Worm (Caenorhabditis elegans) whole organism, L1 larva: ENCODE results near the gene sup-18.

Source experiments
- C04F5.9 ChIP-seq: sonication (generic microtip); optimal IDR thresholded peaks from 2 replicates; lab custom pipeline; 2016; ENCODE audit warnings: missing genetic modification characterization, missing compliant biosample characterization
- aha-1 ChIP-seq: fragments of 150-350 bp; optimal IDR thresholded peaks from 2 replicates; lab custom pipeline; 2014; ENCODE audit warnings: missing biosample characterization, missing genetic modification characterization
- alr-1 ChIP-seq: fragments of 200-800 bp; sonication (Bioruptor generic); optimal IDR thresholded peaks from 2 replicates; lab custom pipeline; 2018; ENCODE audit warnings: borderline replicate concordance, mild to moderate bottlenecking, missing genetic modification characterization, missing compliant biosample characterization
- aly-2 ChIP-seq: fragments of 150-350 bp; optimal IDR thresholded peaks from 2 replicates; lab custom pipeline; 2014; ENCODE audit warnings: missing biosample characterization, missing genetic modification characterization
- blmp-1 ChIP-seq: fragments of 150-350 bp; optimal IDR thresholded peaks from 2 replicates; lab custom pipeline; 2014; ENCODE audit warnings: missing biosample characterization, missing genetic modification characterization
- ces-1 ChIP-seq: fragments of 150-350 bp; optimal IDR thresholded peaks from 2 replicates; lab custom pipeline; 2014; ENCODE audit warnings: missing biosample characterization, missing genetic modification reagents, missing genetic modification characterization
- efl-1 ChIP-seq, 4 experiments: fragments of 150-350 bp; optimal IDR thresholded peaks in 3 of 4; peaks in 1 of 4; 1 replicate in 1 of 4; 2 replicates in 3 of 4; lab custom pipeline; 2014; ENCODE audit warnings: missing biosample characterization in 2 of 4, missing genetic modification characterization in 2 of 4, missing genetic modification reagents in 2 of 4
- efl-3 ChIP-seq: fragments of 200-800 bp; sonication (Bioruptor generic); optimal IDR thresholded peaks from 2 replicates; lab custom pipeline; 2018; ENCODE audit warnings: mild to moderate bottlenecking, missing genetic modification characterization, missing compliant biosample characterization
- egl-13 ChIP-seq: sonication (generic microtip); optimal IDR thresholded peaks from 2 replicates; lab custom pipeline; 2016; ENCODE audit warnings: missing genotype, missing genetic modification reagents, missing genetic modification characterization, missing compliant biosample characterization
- ets-5 ChIP-seq: fragments of 200-800 bp; sonication (Bioruptor generic); IDR thresholded peaks from 2 replicates; pipeline ENCODE4 v1.3.6; 2022; ENCODE audit warnings: missing genetic modification characterization, missing compliant biosample characterization
- hlh-17 ChIP-seq: fragments of 200-800 bp; sonication (Bioruptor generic); optimal IDR thresholded peaks from 2 replicates; lab custom pipeline; 2018; ENCODE audit warnings: missing genetic modification characterization, mild to moderate bottlenecking, missing compliant biosample characterization, moderate library complexity, borderline replicate concordance
- hlh-4 ChIP-seq: sonication (generic microtip); optimal IDR thresholded peaks from 2 replicates; lab custom pipeline; 2016; ENCODE audit warnings: mild to moderate bottlenecking, missing genetic modification characterization, missing compliant biosample characterization
- hpl-2 ChIP-seq: fragments of 150-350 bp; optimal IDR thresholded peaks from 2 replicates; lab custom pipeline; 2014; ENCODE audit warnings: missing biosample characterization, missing genetic modification reagents, missing genetic modification characterization
- lin-13 ChIP-seq: fragments of 150-350 bp; optimal IDR thresholded peaks from 2 replicates; lab custom pipeline; 2014; ENCODE audit warnings: missing biosample characterization, missing genetic modification reagents, missing genetic modification characterization
- lin-14 ChIP-seq: fragments of 200-800 bp; sonication (Bioruptor generic); optimal IDR thresholded peaks from 2 replicates; lab custom pipeline; 2018; ENCODE audit warnings: mild to moderate bottlenecking, missing genetic modification characterization, moderate library complexity, missing compliant biosample characterization
- lin-39 ChIP-seq: fragments of 150-350 bp; optimal IDR thresholded peaks from 2 replicates; lab custom pipeline; 2014; ENCODE audit warnings: missing biosample characterization, missing genetic modification reagents, missing genetic modification characterization
- lir-3 ChIP-seq: sonication (generic microtip); optimal IDR thresholded peaks from 2 replicates; lab custom pipeline; 2016; ENCODE audit warnings: mild to moderate bottlenecking, missing genetic modification characterization, moderate library complexity, missing compliant biosample characterization; ENCODE audit not compliant: poor library complexity
- lsy-2 ChIP-seq, 2 experiments: fragments of 150-350 bp; optimal IDR thresholded peaks; 2 replicates each; lab custom pipeline; 2014; ENCODE audit warnings: missing biosample characterization in 2 of 2, missing genetic modification characterization in 2 of 2
- mdl-1 ChIP-seq, 2 experiments: fragments of 150-350 bp; optimal IDR thresholded peaks; 2 replicates each; lab custom pipeline; 2014 to 2017; ENCODE audit warnings: missing biosample characterization in 2 of 2, missing genetic modification characterization in 2 of 2, inconsistent platforms in 1 of 2
- mef-2 ChIP-seq: fragments of 150-350 bp; optimal IDR thresholded peaks from 2 replicates; lab custom pipeline; 2014; ENCODE audit warnings: missing biosample characterization, missing genetic modification characterization
- nhr-11 ChIP-seq: fragments of 150-350 bp; optimal IDR thresholded peaks from 2 replicates; lab custom pipeline; 2014; ENCODE audit warnings: missing biosample characterization, missing genetic modification characterization
- nhr-12 ChIP-seq: sonication (generic microtip); optimal IDR thresholded peaks from 2 replicates; lab custom pipeline; 2017; ENCODE audit warnings: missing biosample characterization, missing genetic modification characterization
- nhr-19 ChIP-seq: fragments of 200-800 bp; sonication (Bioruptor generic); conservative IDR thresholded peaks from 2 replicates; pipeline ENCODE4 v1.3.6; 2022; ENCODE audit warnings: missing genetic modification characterization, missing compliant biosample characterization
- nhr-20 ChIP-seq: sonication (generic microtip); optimal IDR thresholded peaks from 2 replicates; lab custom pipeline; 2016; ENCODE audit warnings: mild to moderate bottlenecking, missing genetic modification characterization, missing compliant biosample characterization
- nhr-28 ChIP-seq: fragments of 150-350 bp; optimal IDR thresholded peaks from 2 replicates; lab custom pipeline; 2014; ENCODE audit warnings: missing biosample characterization, missing genetic modification characterization
- nhr-47 ChIP-seq: sonication (generic microtip); optimal IDR thresholded peaks from 2 replicates; lab custom pipeline; 2016; ENCODE audit warnings: mild to moderate bottlenecking, missing genetic modification characterization, moderate library complexity, missing compliant biosample characterization
- nhr-71 ChIP-seq: sonication (generic microtip); optimal IDR thresholded peaks from 2 replicates; lab custom pipeline; 2016; ENCODE audit warnings: mild to moderate bottlenecking, missing genetic modification characterization, moderate library complexity, missing compliant biosample characterization
- nhr-76 ChIP-seq: sonication (generic microtip); optimal IDR thresholded peaks from 2 replicates; lab custom pipeline; 2017; ENCODE audit warnings: missing biosample characterization, missing genetic modification characterization
- nhr-77 ChIP-seq: fragments of 150-350 bp; optimal IDR thresholded peaks from 2 replicates; lab custom pipeline; 2014; ENCODE audit warnings: missing biosample characterization, missing genetic modification characterization
- nhr-84 ChIP-seq: sonication (generic microtip); optimal IDR thresholded peaks from 2 replicates; lab custom pipeline; 2017; ENCODE audit warnings: missing biosample characterization, missing genetic modification characterization
- nhr-90 ChIP-seq: sonication (generic microtip); optimal IDR thresholded peaks from 2 replicates; lab custom pipeline; 2016; ENCODE audit warnings: mild to moderate bottlenecking, missing genetic modification characterization, missing compliant biosample characterization; ENCODE audit not compliant: poor library complexity
- pax-3 ChIP-seq: fragments of 200-800 bp; sonication (Bioruptor generic); optimal IDR thresholded peaks from 2 replicates; lab custom pipeline; 2018; ENCODE audit warnings: mild to moderate bottlenecking, missing genetic modification characterization, moderate library complexity, missing compliant biosample characterization
- rnt-1 ChIP-seq: sonication (generic microtip); optimal IDR thresholded peaks from 2 replicates; lab custom pipeline; 2016; ENCODE audit warnings: mild to moderate bottlenecking, missing genetic modification characterization, moderate library complexity, missing compliant biosample characterization
- skn-1 ChIP-seq: fragments of 150-350 bp; optimal IDR thresholded peaks from 2 replicates; lab custom pipeline; 2014; ENCODE audit warnings: missing biosample characterization, missing genetic modification characterization
- sup-37 ChIP-seq: fragments of 200-800 bp; sonication (Bioruptor generic); optimal IDR thresholded peaks from 2 replicates; lab custom pipeline; 2018; ENCODE audit warnings: mild to moderate bottlenecking, missing genetic modification characterization, missing compliant biosample characterization
- unc-130 ChIP-seq: fragments of 150-350 bp; optimal IDR thresholded peaks from 2 replicates; lab custom pipeline; 2017; ENCODE audit warnings: missing biosample characterization, missing genetic modification characterization, inconsistent platforms
- vab-15 ChIP-seq: sonication (generic microtip); optimal IDR thresholded peaks from 2 replicates; lab custom pipeline; 2017; ENCODE audit warnings: missing genotype, mild to moderate bottlenecking, missing genetic modification characterization, missing compliant biosample characterization
- zag-1 ChIP-seq: fragments of 150-350 bp; optimal IDR thresholded peaks from 2 replicates; lab custom pipeline; 2014; ENCODE audit warnings: missing biosample characterization, missing genetic modification characterization
- ztf-4 ChIP-seq: fragments of 150-350 bp; optimal IDR thresholded peaks from 2 replicates; lab custom pipeline; 2014; ENCODE audit warnings: missing biosample characterization, missing genetic modification characterization

Gene sup-18

DNA sequence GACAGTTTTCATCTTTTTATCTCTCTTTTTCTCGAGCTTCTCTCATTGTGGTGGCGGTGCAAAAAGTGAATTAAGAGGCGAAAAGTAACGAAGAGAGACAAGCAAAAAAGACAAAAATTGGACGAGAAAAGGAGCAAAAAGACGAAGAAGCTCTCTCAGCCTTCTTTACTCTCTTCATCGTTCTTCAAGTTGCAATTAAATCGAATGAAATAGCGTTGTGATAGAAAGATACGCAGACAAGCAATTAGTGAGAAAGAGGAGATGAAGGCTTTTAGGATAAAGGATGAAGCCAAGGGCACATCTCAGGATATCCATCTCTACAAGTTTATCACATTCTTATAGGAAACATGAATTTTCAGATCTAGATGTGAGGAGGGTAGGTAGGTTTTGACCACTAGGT lies 30.5 kb downstream of the sup-18 start:
- TF ChIP-seq ztf-4 (tag; lab: Kevin White, UChicago) (no peak), nhr-11 (no peak), unc-130 (no peak), nhr-19 (GFP tag; lab: Robert Waterston, UW) (no peak), nhr-90 (tag; lab: Kevin White, UChicago) (no peak), efl-1 (optimal IDR thresholded peaks at IDR 0.05; lab: Kevin White, UChicago) (peak in 1 of 2 experiments; percentile 24), efl-1 (GFP tag; optimal IDR thresholded peaks at IDR 0.05 in 1 of 2; lab: Kevin White, UChicago) (peak in 1 of 2 experiments; percentile 75), mdl-1 (tag; optimal IDR thresholded peaks at IDR 0.05; lab: Kevin White, UChicago) (no peak), egl-13 (tag; lab: Kevin White, UChicago) (no peak), lsy-2 (tag; optimal IDR thresholded peaks at IDR 0.05; lab: Kevin White, UChicago) (peak; percentile 2 to 38), rnt-1 (peak; percentile 41), nhr-71 (peak; percentile 23), hpl-2 (GFP tag; lab: Kevin White, UChicago) (no peak), hlh-4 (tag; lab: Kevin White, UChicago) (no peak), lin-39 (tag; lab: Kevin White, UChicago) (no peak), zag-1 (tag; lab: Kevin White, UChicago) (no peak), nhr-77 (tag; lab: Kevin White, UChicago) (no peak), ets-5 (GFP tag; lab: Robert Waterston, UW) (no peak), hlh-17 (GFP tag; lab: Kevin White, UChicago) (no peak), nhr-47 (tag; lab: Kevin White, UChicago) (no peak), C04F5.9 (tag; lab: Kevin White, UChicago) (no peak), blmp-1 (tag; lab: Kevin White, UChicago) (no peak), ces-1 (GFP tag; lab: Kevin White, UChicago) (no peak), skn-1 (tag; lab: Kevin White, UChicago) (no peak), nhr-20 (tag; lab: Kevin White, UChicago) (no peak), lir-3 (tag; lab: Kevin White, UChicago) (no peak), nhr-28 (tag; lab: Kevin White, UChicago) (no peak), aha-1 (tag; lab: Kevin White, UChicago) (no peak), sup-37 (GFP tag; lab: Kevin White, UChicago) (no peak), aly-2 (tag; lab: Kevin White, UChicago) (no peak), nhr-12 (tag; lab: Kevin White, UChicago) (no peak), lin-14 (GFP tag; lab: Kevin White, UChicago) (peak; percentile 74), nhr-76 (tag; lab: Kevin White, UChicago) (no peak), efl-3 (GFP tag; lab: Kevin White, UChicago) (no peak), vab-15 (tag; lab: Kevin White, UChicago) (no peak), pax-3 (tag; lab: Kevin White, UChicago) (no peak), alr-1 (tag; lab: Kevin White, UChicago) (no peak), mef-2 (tag; lab: Kevin White, UChicago) (no peak)

DNA sequence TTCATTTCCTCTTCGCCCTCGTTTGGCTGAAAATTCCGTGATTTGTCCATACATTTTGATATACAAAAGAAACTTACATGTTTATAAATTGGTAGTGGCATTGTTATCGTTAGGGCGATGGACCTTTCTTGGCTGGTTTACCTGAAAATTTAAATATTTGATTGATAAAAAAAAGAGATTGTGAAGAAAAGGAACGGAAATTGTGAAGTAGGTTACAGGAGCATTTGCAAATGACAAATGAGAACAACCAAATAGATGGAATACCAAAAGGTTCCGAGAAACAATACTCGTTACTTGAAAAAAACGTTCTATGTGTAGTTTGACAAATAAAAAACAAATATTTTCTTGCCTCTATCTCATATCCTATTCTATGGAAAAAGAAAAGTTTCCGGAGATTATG lies 35.2 kb downstream of the sup-18 start, which contains the start of gene ZK652.8:
ZK652.8 (minus strand) TSS at position 101 of the 400 bp plus-strand sequence.
- no peak for TF ChIP-seq hpl-2 (GFP tag; lab: Kevin White, UChicago)
- no peak for TF ChIP-seq nhr-84 (tag; lab: Kevin White, UChicago)
- TF ChIP-seq lin-13 (GFP tag; lab: Kevin White, UChicago): no peak
- TF ChIP-seq, all 84 proteins: peak for 0
